Worm (Caenorhabditis elegans) whole organism, early embryonic: ENCODE measurements around the gene ncx-5.

Experiments used
- ama-1 ChIP-seq: fragments of 150-350 bp; optimal IDR thresholded peaks from 2 replicates; lab custom pipeline; 2014
- flt-1 ChIP-seq: fragments of 200-800 bp; sonication (Bioruptor generic); IDR thresholded peaks from 2 replicates; pipeline ENCODE4 v1.3.6; 2022; ENCODE audit warnings: missing genetic modification characterization, missing compliant biosample characterization
- pes-1 ChIP-seq: fragments of 200-800 bp; sonication (Bioruptor generic); IDR thresholded peaks from 2 replicates; pipeline ENCODE4 v1.3.6; 2022; ENCODE audit warnings: missing genetic modification reagents, missing genetic modification characterization, missing compliant biosample characterization

DNA sequence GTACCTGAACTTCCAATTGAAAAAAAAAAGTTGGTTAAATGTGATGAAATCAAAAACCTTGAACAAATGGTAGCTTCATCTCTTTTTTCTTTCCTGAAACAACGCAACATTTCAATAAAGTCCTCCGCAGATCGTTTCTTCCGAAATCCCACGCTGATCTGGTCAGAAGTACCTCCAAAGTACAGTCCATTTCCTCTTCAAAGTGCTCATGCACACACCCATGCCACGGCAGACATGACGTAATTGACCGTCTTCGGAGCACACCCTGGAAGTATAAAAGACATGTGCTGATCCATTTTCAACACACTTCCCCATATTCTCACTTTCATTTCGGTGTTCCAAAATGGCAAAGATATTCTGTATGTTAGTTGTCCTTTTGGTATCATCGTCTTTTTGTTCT lies 14.0 kb upstream of the ncx-5 start, which contains the start of gene C35A5.10:
- no peak for TF ChIP-seq flt-1 (GFP tag; lab: Robert Waterston, UW)
- TF ChIP-seq pes-1 (GFP tag; lab: Robert Waterston, UW): no peak
- TF ChIP-seq ama-1 (lab: Kevin White, UChicago): no peak
